Worm (Caenorhabditis elegans): ENCODE data around the gene F39F10.3.

DNA sequence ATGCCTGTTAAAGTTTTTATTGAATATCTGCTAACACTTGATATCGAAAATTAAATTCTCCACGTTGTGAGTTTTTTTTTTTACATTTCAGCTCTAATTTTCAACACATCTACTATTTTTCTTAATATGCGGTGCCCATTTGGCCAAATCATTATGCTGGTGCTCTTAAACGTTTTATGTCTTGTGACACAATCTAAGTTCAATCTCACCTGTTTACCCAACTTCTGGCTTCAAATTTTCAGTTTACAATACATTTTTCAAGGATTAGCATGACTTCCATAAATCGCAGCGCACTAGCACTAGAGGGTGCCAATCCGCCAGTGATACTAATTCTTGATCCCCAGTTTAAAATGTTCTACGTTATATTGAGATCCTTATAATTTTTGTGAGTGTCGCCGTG is 50.5 kb downstream of the F39F10.3 start:
- no peak for TF ChIP-seq ZK546.5 (tag; optimal IDR thresholded peaks at IDR 0.05)
- no peak for TF ChIP-seq lin-39 (tag; optimal IDR thresholded peaks at IDR 0.05)
- no peak for TF ChIP-seq mml-1 (tag; optimal IDR thresholded peaks at IDR 0.05)
- no peak for TF ChIP-seq nhr-12 (tag; optimal IDR thresholded peaks at IDR 0.05)
- TF ChIP-seq ceh-28 (tag; optimal IDR thresholded peaks at IDR 0.05) = no peak
- peak; percentile 33 for TF ChIP-seq ama-1 (optimal IDR thresholded peaks at IDR 0.05)
- TF ChIP-seq elt-2 (tag; optimal IDR thresholded peaks at IDR 0.05) = no peak
- no peak for TF ChIP-seq ztf-11 (tag; optimal IDR thresholded peaks at IDR 0.05)
- no peak for TF ChIP-seq nfya-1 (tag; optimal IDR thresholded peaks at IDR 0.05; ENCODE audit: insufficient read depth)
- TF ChIP-seq mdl-1 (tag; optimal IDR thresholded peaks at IDR 0.05) = no peak
- TF ChIP-seq nhr-25 (tag; optimal IDR thresholded peaks at IDR 0.05) = no peak
- TF ChIP-seq nhr-28 (tag; optimal IDR thresholded peaks at IDR 0.05) = no peak
- TF ChIP-seq jun-1 (tag; optimal IDR thresholded peaks at IDR 0.05) = no peak

Measured in whole organism, L3 larva.